Worm (Caenorhabditis elegans) whole organism, young adult: ENCODE data around the gene lst-6.

Experiments
- B0035.1 ChIP-seq: sonication (generic microtip); optimal IDR thresholded peaks from 2 replicates; lab custom pipeline; 2016; ENCODE audit warnings: missing genetic modification characterization, mild to moderate bottlenecking, missing compliant biosample characterization, missing genotype, missing genetic modification reagents
- D2030.7 ChIP-seq: fragments of 200-800 bp; sonication (Bioruptor generic); IDR thresholded peaks from 2 replicates; pipeline ENCODE4 v1.3.6; 2022; ENCODE audit warnings: missing genetic modification reagents, missing genetic modification characterization, missing compliant biosample characterization
- F22D6.2 ChIP-seq: sonication (generic microtip); optimal IDR thresholded peaks from 2 replicates; lab custom pipeline; 2016; ENCODE audit warnings: mild to moderate bottlenecking, missing genetic modification characterization, missing compliant biosample characterization
- F23B12.7 ChIP-seq: sonication (generic microtip); optimal IDR thresholded peaks from 2 replicates; lab custom pipeline; 2017; ENCODE audit warnings: missing genetic modification characterization, mild to moderate bottlenecking, missing compliant biosample characterization, antibody characterized with exemption, moderate library complexity; ENCODE audit not compliant: insufficient read depth
- F39B2.1 ChIP-seq: fragments of 200-800 bp; sonication (Bioruptor generic); IDR thresholded peaks from 2 replicates; pipeline ENCODE4 v1.3.6; 2022; ENCODE audit warnings: missing genetic modification reagents, missing genetic modification characterization, missing compliant biosample characterization
- T26A5.8 ChIP-seq: sonication (generic microtip); optimal IDR thresholded peaks from 2 replicates; lab custom pipeline; 2016; ENCODE audit warnings: missing genetic modification characterization, missing compliant biosample characterization
- Y56A3A.18 ChIP-seq: fragments of 200-800 bp; sonication (Bioruptor generic); IDR thresholded peaks from 2 replicates; pipeline ENCODE4 v1.3.6; 2022; ENCODE audit warnings: missing genetic modification reagents, missing genetic modification characterization, missing compliant biosample characterization
- ama-1 ChIP-seq, 3 experiments: fragments of 150-350 bp in 1 of 3; sonication (generic microtip) in 2 of 3; optimal IDR thresholded peaks; 2 replicates each; lab custom pipeline; 2014 to 2018; ENCODE audit warnings: missing biosample characterization in 2 of 3, missing genetic modification characterization in 2 of 3, missing genetic modification reagents in 2 of 3
- aptf-3 ChIP-seq: fragments of 200-800 bp; sonication (Bioruptor generic); IDR thresholded peaks from 2 replicates; pipeline ENCODE4 v1.3.6; 2022; ENCODE audit warnings: missing genetic modification characterization, missing compliant biosample characterization
- attf-5 ChIP-seq: fragments of 200-800 bp; sonication (Bioruptor generic); optimal IDR thresholded peaks from 2 replicates; lab custom pipeline; 2018; ENCODE audit warnings: mild to moderate bottlenecking, missing genetic modification characterization, missing compliant biosample characterization
- cebp-1 ChIP-seq, 2 experiments: fragments of 200-800 bp in 1 of 2; sonication (Bioruptor generic) in 1 of 2; sonication (generic microtip) in 1 of 2; IDR thresholded peaks in 1 of 2; optimal IDR thresholded peaks in 1 of 2; 2 replicates each; pipeline versions ENCODE4 v1.3.6 to Lab custom; 2017 to 2022; ENCODE audit warnings: missing compliant biosample characterization in 2 of 2, missing genetic modification characterization in 2 of 2, mild to moderate bottlenecking in 1 of 2, missing genetic modification reagents in 1 of 2, moderate library complexity in 1 of 2
- ceh-100 ChIP-seq: fragments of 200-800 bp; sonication (Bioruptor generic); IDR thresholded peaks from 2 replicates; pipeline ENCODE4 v1.3.6; 2022; ENCODE audit warnings: missing genetic modification reagents, missing genetic modification characterization, missing compliant biosample characterization
- ceh-27 ChIP-seq: fragments of 200-800 bp; sonication (Bioruptor generic); optimal IDR thresholded peaks from 2 replicates; lab custom pipeline; 2018; ENCODE audit warnings: mild to moderate bottlenecking, missing genetic modification characterization, moderate library complexity, missing compliant biosample characterization
- die-1 ChIP-seq: sonication (generic microtip); optimal IDR thresholded peaks from 2 replicates; lab custom pipeline; 2016; ENCODE audit warnings: missing genotype, mild to moderate bottlenecking, missing genetic modification characterization, missing compliant biosample characterization
- dpl-1 ChIP-seq: fragments of 150-350 bp; optimal IDR thresholded peaks from 2 replicates; lab custom pipeline; 2014; ENCODE audit warnings: missing biosample characterization, missing genetic modification reagents, missing genetic modification characterization
- egl-44 ChIP-seq: fragments of 200-800 bp; sonication (Bioruptor generic); IDR thresholded peaks from 2 replicates; pipeline ENCODE4 v1.3.6; 2022; ENCODE audit warnings: missing genetic modification reagents, missing genetic modification characterization, missing compliant biosample characterization
- him-1 ChIP-seq: sonication (generic microtip); optimal IDR thresholded peaks from 2 replicates; lab custom pipeline; 2016; ENCODE audit warnings: missing genotype, missing genetic modification reagents, missing genetic modification characterization, missing compliant biosample characterization
- hmg-1.2 ChIP-seq: fragments of 200-800 bp; sonication (Bioruptor generic); IDR thresholded peaks from 2 replicates; pipeline ENCODE4 v1.3.6; 2022; ENCODE audit warnings: missing genetic modification reagents, missing genetic modification characterization, missing compliant biosample characterization
- let-526 ChIP-seq: fragments of 200-800 bp; sonication (Bioruptor generic); IDR thresholded peaks from 2 replicates; pipeline ENCODE4 v1.3.6; 2022; ENCODE audit warnings: missing genetic modification reagents, missing genetic modification characterization, missing compliant biosample characterization
- let-607 ChIP-seq, 2 experiments: fragments of 200-800 bp in 1 of 2; sonication (Bioruptor generic) in 1 of 2; sonication (generic microtip) in 1 of 2; optimal IDR thresholded peaks; 2 replicates each; lab custom pipeline; 2016 to 2018; ENCODE audit warnings: mild to moderate bottlenecking in 2 of 2, missing compliant biosample characterization in 2 of 2, missing genetic modification characterization in 2 of 2, moderate library complexity in 2 of 2, missing genotype in 1 of 2
- lin-26 ChIP-seq: fragments of 200-800 bp; sonication (Bioruptor generic); IDR thresholded peaks from 2 replicates; pipeline ENCODE4 v1.3.6; 2022; ENCODE audit warnings: missing genetic modification reagents, missing genetic modification characterization, missing compliant biosample characterization
- lin-35 ChIP-seq, 3 experiments: fragments of 150-350 bp in 2 of 3; sonication (generic microtip) in 1 of 3; optimal IDR thresholded peaks; 2 replicates each; lab custom pipeline; 2014 to 2018; ENCODE audit warnings: missing biosample characterization in 3 of 3, missing genetic modification characterization in 3 of 3, missing genetic modification reagents in 3 of 3
- lin-40 ChIP-seq: sonication (generic microtip); optimal IDR thresholded peaks from 2 replicates; lab custom pipeline; 2016; ENCODE audit warnings: missing genetic modification characterization, mild to moderate bottlenecking, missing compliant biosample characterization, missing genotype, missing genetic modification reagents
- lin-54 ChIP-seq: fragments of 200-800 bp; sonication (Bioruptor generic); optimal IDR thresholded peaks from 2 replicates; lab custom pipeline; 2018; ENCODE audit warnings: mild to moderate bottlenecking, missing genetic modification characterization, missing compliant biosample characterization
- lsy-27 ChIP-seq: sonication (generic microtip); optimal IDR thresholded peaks from 2 replicates; lab custom pipeline; 2017; ENCODE audit warnings: missing genetic modification characterization, mild to moderate bottlenecking, missing compliant biosample characterization, antibody characterized with exemption, missing genotype, borderline replicate concordance; ENCODE audit not compliant: insufficient read depth
- mcd-1 ChIP-seq: fragments of 200-800 bp; sonication (Bioruptor generic); IDR thresholded peaks from 2 replicates; pipeline ENCODE4 v1.3.6; 2022; ENCODE audit warnings: missing genetic modification reagents, missing genetic modification characterization, missing compliant biosample characterization
- nfya-1 ChIP-seq: sonication (generic microtip); optimal IDR thresholded peaks from 2 replicates; lab custom pipeline; 2017; ENCODE audit warnings: antibody characterized with exemption, missing compliant biosample characterization, missing genetic modification characterization, borderline replicate concordance; ENCODE audit not compliant: insufficient read depth
- nhr-80 ChIP-seq: sonication (generic microtip); optimal IDR thresholded peaks from 2 replicates; lab custom pipeline; 2016; ENCODE audit warnings: missing genetic modification characterization, missing compliant biosample characterization
- nhr-90 ChIP-seq: sonication (generic microtip); optimal IDR thresholded peaks from 2 replicates; lab custom pipeline; 2016; ENCODE audit warnings: missing genotype, mild to moderate bottlenecking, missing genetic modification characterization, missing compliant biosample characterization
- pbrm-1 ChIP-seq: fragments of 200-800 bp; sonication (Bioruptor generic); IDR thresholded peaks from 2 replicates; pipeline ENCODE4 v1.3.6; 2022; ENCODE audit warnings: missing genetic modification reagents, missing genetic modification characterization, missing compliant biosample characterization
- repo-1 ChIP-seq: sonication (generic microtip); optimal IDR thresholded peaks from 2 replicates; lab custom pipeline; 2017; ENCODE audit warnings: mild to moderate bottlenecking, missing genetic modification characterization, missing compliant biosample characterization
- rpc-1 ChIP-seq, 2 experiments: fragments of 150-350 bp in 1 of 2; sonication (generic microtip) in 1 of 2; optimal IDR thresholded peaks; 2 replicates each; lab custom pipeline; 2014 to 2018; ENCODE audit warnings: missing biosample characterization in 1 of 2, missing genetic modification characterization in 1 of 2, missing genetic modification reagents in 1 of 2, missing genotype in 1 of 2
- sdz-38 ChIP-seq: sonication (generic microtip); optimal IDR thresholded peaks from 2 replicates; lab custom pipeline; 2016; ENCODE audit warnings: missing genotype, missing genetic modification characterization, missing compliant biosample characterization
- somi-1 ChIP-seq: fragments of 200-800 bp; sonication (Bioruptor generic); optimal IDR thresholded peaks from 2 replicates; lab custom pipeline; 2018; ENCODE audit warnings: mild to moderate bottlenecking, missing genetic modification characterization, missing compliant biosample characterization
- tbp1 ChIP-seq: fragments of 200-800 bp; sonication (Bioruptor generic); optimal IDR thresholded peaks from 2 replicates; lab custom pipeline; 2018; ENCODE audit warnings: mild to moderate bottlenecking, missing genetic modification characterization, missing compliant biosample characterization
- tlf-1 ChIP-seq: fragments of 200-800 bp; sonication (Bioruptor generic); optimal IDR thresholded peaks from 2 replicates; lab custom pipeline; 2018; ENCODE audit warnings: mild to moderate bottlenecking, missing genetic modification characterization, missing compliant biosample characterization
- zim-3 ChIP-seq: sonication (generic microtip); optimal IDR thresholded peaks from 2 replicates; lab custom pipeline; 2017; ENCODE audit warnings: mild to moderate bottlenecking, missing genetic modification characterization, moderate library complexity, missing compliant biosample characterization
- ztf-26 ChIP-seq: sonication (generic microtip); optimal IDR thresholded peaks from 2 replicates; lab custom pipeline; 2017; ENCODE audit warnings: missing genetic modification characterization, missing compliant biosample characterization

The lst-6 gene

DNA sequence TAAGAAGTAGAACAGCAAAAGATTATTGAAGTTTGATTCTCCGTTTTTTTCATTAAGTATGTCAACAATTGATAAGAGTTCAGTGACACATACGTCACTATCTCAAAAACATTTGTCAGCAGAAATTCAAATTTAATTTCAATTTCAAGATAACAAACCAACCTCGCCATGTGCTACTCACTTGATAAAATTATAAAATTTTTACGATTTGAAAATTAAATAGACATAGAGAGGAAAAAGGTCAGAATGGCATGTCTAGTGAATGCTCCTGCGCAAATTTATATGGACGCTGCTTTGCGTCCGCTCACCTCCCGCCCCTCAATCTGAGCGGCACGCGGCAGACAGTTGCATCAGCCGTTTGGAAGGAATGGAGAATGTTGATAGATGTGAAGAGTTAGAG, 37.9 kb upstream of the lst-6 start (continued):
- TF ChIP-seq rpc-1 (optimal IDR thresholded peaks at IDR 0.05; lab: Kevin White, UChicago) (no peak), rpc-1 (tag; optimal IDR thresholded peaks at IDR 0.05; lab: Kevin White, UChicago) (no peak), sdz-38 (tag; lab: Kevin White, UChicago) (no peak), hmg-1.2 (GFP tag; lab: Robert Waterston, UW) (no peak), tlf-1 (GFP tag; lab: Kevin White, UChicago) (no peak), nfya-1 (no peak), let-526 (GFP tag; lab: Robert Waterston, UW) (no peak), zim-3 (tag; lab: Kevin White, UChicago) (no peak), nhr-90 (tag; lab: Kevin White, UChicago) (peak; percentile 57), egl-44 (no peak)

DNA sequence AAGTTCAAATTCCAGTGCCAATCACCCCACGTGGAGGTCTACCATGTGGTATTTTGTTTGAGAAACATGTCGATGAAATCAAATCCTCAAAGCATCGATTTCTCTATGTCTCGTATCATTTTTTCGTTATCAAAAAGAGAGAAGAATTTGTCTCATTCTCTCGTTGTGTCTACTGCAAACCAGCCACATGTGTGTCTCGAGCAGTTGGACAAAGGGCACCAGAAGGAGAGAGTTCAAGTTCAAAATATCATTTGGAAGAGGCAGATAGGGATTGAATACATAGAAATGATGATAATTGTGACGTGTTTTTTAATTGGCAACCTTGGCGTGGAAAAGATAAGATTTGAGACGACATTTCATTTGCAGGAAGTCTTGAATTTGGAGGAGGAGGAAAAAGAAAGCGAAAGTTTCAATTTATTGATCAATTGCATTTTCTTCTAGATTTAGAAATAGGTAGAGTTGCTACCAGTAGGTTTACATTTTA, 37.0 kb upstream of the lst-6 start:
- peak in 1 of 3 experiments; percentile 39 for TF ChIP-seq lin-35 (GFP tag; optimal IDR thresholded peaks at IDR 0.05; lab: Kevin White, UChicago)
- TF ChIP-seq cebp-1 (GFP tag; IDR thresholded peaks at IDR 0.05; lab: Robert Waterston, UW), result no peak
- peak; percentile 55 for TF ChIP-seq cebp-1 (tag; optimal IDR thresholded peaks at IDR 0.05; lab: Kevin White, UChicago)
- TF ChIP-seq let-526 (GFP tag; lab: Robert Waterston, UW), result 0 out of 2 replicates have a peak, but pooled peaks have one; percentile 21
- TF ChIP-seq Y56A3A.18 (GFP tag; lab: Robert Waterston, UW), result 0 out of 2 replicates have a peak, but pooled peaks have one; percentile 36
- TF ChIP-seq lin-54 (GFP tag; lab: Kevin White, UChicago), result peak; percentile 29
- TF ChIP-seq repo-1, result no peak
- peak; percentile 36 for TF ChIP-seq ztf-26 (tag; lab: Kevin White, UChicago)
- no peak for TF ChIP-seq ceh-100 (GFP tag; lab: Robert Waterston, UW)
- TF ChIP-seq B0035.1 (tag; lab: Kevin White, UChicago), result no peak
- TF ChIP-seq lin-26, result 0 out of 2 replicates have a peak, but pooled peaks have one; percentile 53
- peak; percentile 70 for TF ChIP-seq nhr-80
- TF ChIP-seq D2030.7 (GFP tag; lab: Robert Waterston, UW), result no peak
- no peak for TF ChIP-seq lsy-27 (tag; lab: Kevin White, UChicago)
- TF ChIP-seq let-607 (tag; optimal IDR thresholded peaks at IDR 0.05; lab: Kevin White, UChicago), result peak in 1 of 2 experiments; percentile 36
- peak; percentile 43 for TF ChIP-seq lin-40
- peak; percentile 3 for TF ChIP-seq die-1 (tag; lab: Kevin White, UChicago)
- no peak for TF ChIP-seq ceh-27 (GFP tag; lab: Kevin White, UChicago)
- TF ChIP-seq pbrm-1, result peak; percentile 53; the same call in 1 of the 2 replicates
- peak; percentile 62 for TF ChIP-seq attf-5
- TF ChIP-seq somi-1 (GFP tag; lab: Kevin White, UChicago), result peak; percentile 62

DNA sequence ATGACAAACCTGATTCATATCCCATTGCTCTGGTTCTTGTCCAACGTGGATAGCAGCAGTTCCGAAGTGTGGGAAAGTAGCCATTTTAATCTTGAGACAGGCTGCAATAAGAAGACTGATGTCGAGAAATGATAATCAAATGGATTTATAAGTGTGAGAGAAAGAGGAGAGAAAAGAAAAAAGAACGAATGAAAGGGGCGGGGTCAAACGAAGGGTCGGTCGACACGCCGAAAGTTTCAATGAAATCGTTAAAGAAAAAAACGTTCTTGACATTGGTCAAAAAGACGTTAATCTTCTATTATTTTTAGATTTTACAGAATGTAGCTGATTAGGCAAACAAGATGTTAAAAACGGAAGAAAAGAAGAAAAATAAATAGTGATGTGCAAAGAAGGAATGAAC, 35.6 kb upstream of the lst-6 start, which contains the start of gene cth-2:
TSS of gene cth-2 (minus strand) at position 101 of the 400 bp plus-strand sequence.
- TF ChIP-seq F22D6.2 (tag; lab: Kevin White, UChicago) (no peak), nhr-80 (peak; percentile 8)

DNA sequence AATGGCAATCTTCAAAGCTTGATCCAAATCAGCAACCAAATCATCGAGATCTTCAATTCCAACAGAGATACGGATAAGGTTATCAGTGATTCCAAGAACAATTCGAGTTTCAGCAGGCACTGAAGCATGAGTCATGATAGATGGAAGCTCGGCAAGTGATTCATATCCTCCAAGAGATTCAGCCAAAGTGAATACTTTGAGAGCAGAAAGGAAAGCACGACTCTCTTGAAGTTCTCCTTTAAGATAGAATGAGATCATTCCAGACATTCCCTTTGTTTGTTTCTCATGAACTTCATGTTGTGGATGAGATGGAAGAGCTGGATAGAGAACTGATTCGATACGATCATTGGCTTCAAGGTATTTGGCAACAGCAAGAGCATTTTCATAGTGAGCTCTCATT, 34.0 kb upstream of the lst-6 start:
- TF ChIP-seq F23B12.7, result no peak
- TF ChIP-seq dpl-1 (GFP tag; lab: Kevin White, UChicago), result no peak
- TF ChIP-seq mcd-1 (GFP tag; lab: Robert Waterston, UW), result 0 out of 2 replicates have a peak, but pooled peaks have one; percentile 12
- 0 out of 2 replicates have a peak, but pooled peaks have one; percentile 17 for TF ChIP-seq egl-44
- no peak for TF ChIP-seq D2030.7 (GFP tag; lab: Robert Waterston, UW)
- no peak for TF ChIP-seq aptf-3 (GFP tag; lab: Robert Waterston, UW)
- no peak for TF ChIP-seq ama-1 (optimal IDR thresholded peaks at IDR 0.05; lab: Kevin White, UChicago)
- no peak for TF ChIP-seq ama-1 (GFP tag; optimal IDR thresholded peaks at IDR 0.05; lab: Kevin White, UChicago)
- TF ChIP-seq F39B2.1 (GFP tag; lab: Robert Waterston, UW), result no peak
- no peak for TF ChIP-seq lin-35 (GFP tag; optimal IDR thresholded peaks at IDR 0.05; lab: Kevin White, UChicago)
- TF ChIP-seq tbp1, result no peak
- TF ChIP-seq him-1 (tag; lab: Kevin White, UChicago), result peak; percentile 28
- no peak for TF ChIP-seq T26A5.8
- TF ChIP-seq, all 124 proteins: peak for 3
